Fruit fly (Drosophila melanogaster): Measurements from ENCODE around the gene f-cup.

dm6 chr3R:13713984-13714532 lies 13.4 kb upstream of the f-cup start:
- TF ChIP-seq EcR (GFP tag; optimal IDR thresholded peaks at IDR 0.05) (no peak), CG8478 (optimal IDR thresholded peaks at IDR 0.05) (no peak), Dll (optimal IDR thresholded peaks at IDR 0.05) (no peak), usp (GFP tag; optimal IDR thresholded peaks at IDR 0.05) (no peak), pan (optimal IDR thresholded peaks at IDR 0.05) (no peak)
